Fruit fly (Drosophila melanogaster) whole organism, prepupa: ENCODE results near the gene Nmd3.

Experiments
- CG10631 ChIP-seq: fragments of 200-800 bp; sonication (Bioruptor generic); optimal IDR thresholded peaks from 2 replicates; lab custom pipeline; 2016; ENCODE audit warnings: missing biosample characterization, missing genetic modification characterization
- CG10669 ChIP-seq: fragments of 200-800 bp; sonication (Bioruptor generic); optimal IDR thresholded peaks from 3 replicates; lab custom pipeline; 2018; ENCODE audit warnings: missing biosample characterization, mild to moderate bottlenecking, missing genetic modification characterization, moderate library complexity
- CG11762 ChIP-seq: fragments of 200-800 bp; sonication (Bioruptor generic); optimal IDR thresholded peaks from 3 replicates; lab custom pipeline; 2016; ENCODE audit warnings: missing biosample characterization, missing genetic modification characterization; ENCODE audit not compliant: insufficient read depth
- CG11902 ChIP-seq: fragments of 200-800 bp; sonication (Bioruptor generic); optimal IDR thresholded peaks from 3 replicates; lab custom pipeline; 2016; ENCODE audit warnings: missing biosample characterization, missing genetic modification characterization
- CG1621 ChIP-seq: fragments of 200-800 bp; sonication (Bioruptor generic); optimal IDR thresholded peaks from 3 replicates; lab custom pipeline; 2018; ENCODE audit warnings: missing biosample characterization, mild to moderate bottlenecking, missing genetic modification characterization
- CG16779 ChIP-seq: fragments of 200-800 bp; sonication (Bioruptor generic); optimal IDR thresholded peaks from 3 replicates; lab custom pipeline; 2017; ENCODE audit warnings: missing biosample characterization, mild to moderate bottlenecking, missing genetic modification characterization
- CG3032 ChIP-seq: fragments of 200-800 bp; optimal IDR thresholded peaks from 2 replicates; lab custom pipeline; 2019; ENCODE audit warnings: missing biosample characterization, mild to moderate bottlenecking, missing genetic modification characterization, moderate library complexity
- CG31627 ChIP-seq: fragments of 200-800 bp; sonication (Bioruptor generic); optimal IDR thresholded peaks from 3 replicates; lab custom pipeline; 2016; ENCODE audit warnings: missing biosample characterization, missing genetic modification characterization
- CG32006 ChIP-seq: fragments of 200-800 bp; sonication (Bioruptor generic); optimal IDR thresholded peaks from 3 replicates; lab custom pipeline; 2017; ENCODE audit warnings: missing biosample characterization, mild to moderate bottlenecking, missing genetic modification characterization
- CG34406 ChIP-seq: fragments of 200-800 bp; sonication (Bioruptor generic); optimal IDR thresholded peaks from 3 replicates; lab custom pipeline; 2016; ENCODE audit warnings: missing biosample characterization, missing genetic modification characterization
- CG3919 ChIP-seq: fragments of 200-800 bp; sonication (Bioruptor generic); optimal IDR thresholded peaks from 3 replicates; lab custom pipeline; 2016; ENCODE audit warnings: missing biosample characterization, missing genetic modification characterization
- CG4318 ChIP-seq: fragments of 200-800 bp; sonication (Bioruptor generic); optimal IDR thresholded peaks from 3 replicates; lab custom pipeline; 2017; ENCODE audit warnings: missing biosample characterization, mild to moderate bottlenecking, missing genetic modification characterization
- CG6163 ChIP-seq: fragments of 200-800 bp; sonication (Bioruptor generic); IDR thresholded peaks from 3 replicates; pipeline ENCODE4 v1.3.6; 2022; ENCODE audit warnings: missing biosample characterization, missing genetic modification characterization
- CG6276 ChIP-seq: fragments of 200-800 bp; sonication (Bioruptor generic); optimal IDR thresholded peaks from 2 replicates; lab custom pipeline; 2017; ENCODE audit warnings: missing biosample characterization, mild to moderate bottlenecking, missing genetic modification characterization
- CG6792 ChIP-seq: fragments of 200-800 bp; sonication (Bioruptor generic); optimal IDR thresholded peaks from 3 replicates; lab custom pipeline; 2016; ENCODE audit warnings: missing biosample characterization, missing genetic modification characterization
- CG6808 ChIP-seq: fragments of 200-800 bp; sonication (Bioruptor generic); optimal IDR thresholded peaks from 3 replicates; lab custom pipeline; 2017; ENCODE audit warnings: missing biosample characterization, missing genetic modification characterization, mild to moderate bottlenecking, moderate library complexity, missing genetic modification reagents
- CG6854 ChIP-seq: fragments of 200-800 bp; sonication (Bioruptor generic); optimal IDR thresholded peaks from 2 replicates; lab custom pipeline; 2017; ENCODE audit warnings: missing biosample characterization, mild to moderate bottlenecking, missing genetic modification characterization
- CG8119 ChIP-seq: fragments of 200-800 bp; sonication (Bioruptor generic); IDR thresholded peaks from 3 replicates; pipeline ENCODE4 v1.3.6; 2022; ENCODE audit warnings: missing biosample characterization, missing genetic modification characterization
- CG8319 ChIP-seq: fragments of 200-800 bp; sonication (Bioruptor generic); optimal IDR thresholded peaks from 3 replicates; lab custom pipeline; 2016; ENCODE audit warnings: missing biosample characterization, missing genetic modification characterization
- CG8632 ChIP-seq: fragments of 200-800 bp; sonication (Bioruptor generic); optimal IDR thresholded peaks from 3 replicates; lab custom pipeline; 2016; ENCODE audit warnings: missing biosample characterization, missing genetic modification characterization
- CG9139 ChIP-seq: fragments of 200-800 bp; sonication (Bioruptor generic); optimal IDR thresholded peaks from 3 replicates; lab custom pipeline; 2017; ENCODE audit warnings: missing biosample characterization, mild to moderate bottlenecking, missing genetic modification characterization
- Eip78C ChIP-seq: fragments of 200-800 bp; sonication (Bioruptor generic); peaks from one replicate; lab custom pipeline; 2016; ENCODE audit warnings: missing biosample characterization, missing genetic modification characterization
- Eip93F ChIP-seq: fragments of 200-800 bp; sonication (Bioruptor generic); optimal IDR thresholded peaks from 2 replicates; lab custom pipeline; 2016; ENCODE audit warnings: missing biosample characterization, mild to moderate bottlenecking, missing genetic modification characterization
- Ets21C ChIP-seq: fragments of 200-800 bp; sonication (Bioruptor generic); optimal IDR thresholded peaks from 3 replicates; lab custom pipeline; 2016; ENCODE audit warnings: missing biosample characterization, missing genetic modification characterization
- Ets96B ChIP-seq: fragments of 200-800 bp; optimal IDR thresholded peaks from 2 replicates; lab custom pipeline; 2019; ENCODE audit warnings: missing biosample characterization, mild to moderate bottlenecking, missing genetic modification characterization, moderate library complexity
- Gug ChIP-seq: fragments of 200-800 bp; sonication (Bioruptor generic); IDR thresholded peaks from 2 replicates; pipeline ENCODE4 v1.3.6; 2022; ENCODE audit warnings: missing biosample characterization, missing genetic modification characterization
- Hr39 ChIP-seq: fragments of 200-800 bp; sonication (Bioruptor generic); optimal IDR thresholded peaks from 2 replicates; lab custom pipeline; 2016; ENCODE audit warnings: missing biosample characterization, missing genetic modification characterization
- Hr4 ChIP-seq: fragments of 200-800 bp; sonication (Bioruptor generic); optimal IDR thresholded peaks from 3 replicates; lab custom pipeline; 2016; ENCODE audit warnings: missing biosample characterization, missing genetic modification characterization
- Lpt ChIP-seq: fragments of 200-800 bp; sonication (Bioruptor generic); optimal IDR thresholded peaks from 3 replicates; lab custom pipeline; 2016; ENCODE audit warnings: missing biosample characterization, missing genetic modification characterization
- Met ChIP-seq: fragments of 200-800 bp; sonication (Bioruptor generic); optimal IDR thresholded peaks from 3 replicates; lab custom pipeline; 2016; ENCODE audit warnings: missing biosample characterization, missing genetic modification characterization
- Smox ChIP-seq: fragments of 200-800 bp; sonication (Bioruptor generic); optimal IDR thresholded peaks from 3 replicates; lab custom pipeline; 2016; ENCODE audit warnings: missing biosample characterization, missing genetic modification characterization
- Sox102F ChIP-seq: fragments of 200-800 bp; sonication (Bioruptor generic); optimal IDR thresholded peaks from 2 replicates; lab custom pipeline; 2016; ENCODE audit warnings: missing biosample characterization, mild to moderate bottlenecking, missing genetic modification characterization
- Sox15 ChIP-seq: fragments of 200-800 bp; sonication (Bioruptor generic); optimal IDR thresholded peaks from 3 replicates; lab custom pipeline; 2016; ENCODE audit warnings: missing biosample characterization, missing genetic modification characterization
- achi ChIP-seq: fragments of 200-800 bp; sonication (Bioruptor generic); optimal IDR thresholded peaks from 3 replicates; lab custom pipeline; 2016; ENCODE audit warnings: missing biosample characterization, missing genetic modification characterization
- acj6 ChIP-seq: fragments of 200-800 bp; sonication (Bioruptor generic); optimal IDR thresholded peaks from 3 replicates; lab custom pipeline; 2016; ENCODE audit warnings: missing biosample characterization, missing genetic modification characterization
- dac ChIP-seq: fragments of 200-800 bp; sonication (Bioruptor generic); optimal IDR thresholded peaks from 2 replicates; lab custom pipeline; 2017; ENCODE audit warnings: missing biosample characterization, mild to moderate bottlenecking, missing genetic modification characterization
- dsx ChIP-seq: fragments of 200-800 bp; optimal IDR thresholded peaks from 3 replicates; lab custom pipeline; 2019; ENCODE audit warnings: missing biosample characterization, mild to moderate bottlenecking, missing genetic modification characterization, moderate library complexity; ENCODE audit not compliant: poor library complexity, severe bottlenecking
- eg ChIP-seq: fragments of 200-800 bp; sonication (Bioruptor generic); IDR thresholded peaks from 3 replicates; pipeline ENCODE4 v1.3.6; 2022; ENCODE audit warnings: missing biosample characterization, missing genetic modification characterization
- fd59A ChIP-seq: fragments of 200-800 bp; sonication (Bioruptor generic); optimal IDR thresholded peaks from 2 replicates; lab custom pipeline; 2017; ENCODE audit warnings: missing biosample characterization, mild to moderate bottlenecking, missing genetic modification characterization, missing genetic modification reagents
- fd85E ChIP-seq: fragments of 200-800 bp; sonication (Bioruptor generic); optimal IDR thresholded peaks from 3 replicates; lab custom pipeline; 2016; ENCODE audit warnings: missing biosample characterization, missing genetic modification characterization
- net ChIP-seq: fragments of 200-800 bp; sonication (Bioruptor generic); optimal IDR thresholded peaks from 3 replicates; lab custom pipeline; 2016; ENCODE audit warnings: missing biosample characterization, missing genetic modification characterization
- pdm3 ChIP-seq: fragments of 200-800 bp; sonication (Bioruptor generic); optimal IDR thresholded peaks from 3 replicates; lab custom pipeline; 2016; ENCODE audit warnings: missing biosample characterization, missing genetic modification characterization
- salr ChIP-seq, 2 experiments: fragments of 200-800 bp; sonication (Bioruptor generic); optimal IDR thresholded peaks; 3 replicates each; lab custom pipeline; 2016 to 2018; ENCODE audit warnings: missing biosample characterization in 2 of 2, missing genetic modification characterization in 2 of 2, mild to moderate bottlenecking in 1 of 2
- spab ChIP-seq: fragments of 200-800 bp; sonication (Bioruptor generic); optimal IDR thresholded peaks from 2 replicates; lab custom pipeline; 2017; ENCODE audit warnings: missing biosample characterization, mild to moderate bottlenecking, missing genetic modification characterization, missing genetic modification reagents
- ss ChIP-seq, 2 experiments: fragments of 200-800 bp; sonication (Bioruptor generic); optimal IDR thresholded peaks; 2 replicates in 1 of 2; 3 replicates in 1 of 2; lab custom pipeline; 2017 to 2018; ENCODE audit warnings: mild to moderate bottlenecking in 2 of 2, missing biosample characterization in 2 of 2, missing genetic modification characterization in 2 of 2, moderate library complexity in 1 of 2
- vri ChIP-seq: fragments of 200-800 bp; sonication (Bioruptor generic); optimal IDR thresholded peaks from 3 replicates; lab custom pipeline; 2016; ENCODE audit warnings: missing biosample characterization, mild to moderate bottlenecking, missing genetic modification characterization

The Nmd3 gene

DNA sequence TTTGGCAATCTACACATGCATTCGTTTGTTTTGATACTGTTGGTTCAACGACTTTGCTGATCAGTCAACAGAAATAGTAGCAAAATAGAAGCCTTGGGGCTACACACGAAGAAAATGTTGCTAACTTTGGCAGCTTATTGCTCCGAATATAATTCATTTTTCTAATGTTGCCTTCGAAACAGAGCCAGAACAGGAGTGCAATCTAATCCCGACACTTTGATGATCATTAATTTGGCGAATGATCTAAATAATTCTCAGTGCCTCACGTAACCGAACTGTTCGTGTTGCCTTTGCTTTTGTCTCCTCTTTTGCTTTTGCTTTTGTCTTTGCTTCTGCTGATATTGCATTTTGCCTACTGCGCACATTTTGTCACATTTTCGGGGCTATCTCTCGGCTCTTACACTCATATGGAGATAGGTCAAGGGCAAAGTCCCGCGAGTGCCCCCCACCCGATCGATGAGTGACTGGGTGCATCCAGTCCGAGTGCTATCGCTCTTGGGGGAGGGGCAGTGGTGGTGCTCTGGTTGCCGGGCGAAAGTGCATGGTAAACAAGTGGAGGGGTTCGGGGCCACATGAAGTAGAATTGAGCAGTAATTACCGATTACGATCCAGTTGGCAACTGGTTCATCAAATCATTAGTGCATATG is 11.7 kb upstream of the Nmd3 start (continued):
- TF ChIP-seq dsx (GFP tag; lab: Kevin White, UChicago) (no peak), CG16779 (tag; lab: Kevin White, UChicago) (no peak), Lpt (GFP tag; lab: Kevin White, UChicago) (peak; percentile 15), CG32006 (GFP tag; lab: Kevin White, UChicago) (peak; percentile 35), Hr4 (GFP tag; lab: Kevin White, UChicago) (peak; percentile 47), fd85E (GFP tag; lab: Kevin White, UChicago) (no peak), net (GFP tag; lab: Kevin White, UChicago) (peak; percentile 30), CG10669 (GFP tag; lab: Kevin White, UChicago) (peak; percentile 31), CG4318 (GFP tag; lab: Kevin White, UChicago) (no peak)
- TF ChIP-seq, all 60 proteins: peak for 41

DNA sequence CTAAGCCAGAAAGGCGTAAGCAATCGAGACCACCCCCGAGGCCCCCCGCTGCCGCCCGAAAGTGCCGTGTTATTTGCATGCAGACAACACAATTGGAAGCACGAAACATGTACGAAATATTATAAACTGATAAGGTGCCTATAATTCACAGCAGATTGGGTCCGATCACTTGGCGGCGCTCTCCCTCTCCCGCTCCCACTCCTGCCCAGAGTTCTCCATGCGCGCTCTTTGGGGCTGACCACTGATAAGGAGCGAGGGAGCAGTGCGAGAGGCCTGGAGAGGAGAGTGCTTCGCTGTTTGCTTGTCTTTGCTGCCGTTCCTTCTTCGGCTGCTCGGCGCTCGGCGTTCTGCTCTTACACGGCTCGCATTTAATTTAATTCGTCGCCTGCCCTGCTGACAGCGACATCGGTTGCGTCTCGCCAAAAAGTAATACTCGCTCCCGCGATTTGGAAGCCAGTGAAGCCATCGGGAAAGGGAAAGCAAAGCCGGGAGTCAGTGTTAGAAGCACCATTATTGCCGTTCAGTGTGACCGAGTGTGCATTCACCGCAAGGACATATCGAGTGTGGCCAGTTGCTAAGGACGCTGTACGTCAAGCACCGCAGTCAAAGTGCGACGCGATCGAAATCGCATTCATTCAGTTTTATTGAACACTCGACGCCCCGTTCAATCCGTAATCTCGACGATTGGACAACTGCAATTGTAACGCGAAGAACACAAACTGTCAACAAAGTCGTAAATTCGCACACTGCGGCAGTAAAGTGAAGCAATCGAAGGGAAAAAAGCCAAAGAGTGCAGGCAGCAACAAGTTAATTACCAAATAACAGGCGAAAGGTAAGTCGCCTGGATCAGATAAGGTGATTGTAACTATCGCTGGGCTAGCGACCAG is 10.0 kb upstream of the Nmd3 start:
- TF ChIP-seq CG11762 (no peak), pdm3 (no peak), Met (GFP tag; lab: Kevin White, UChicago) (no peak), CG16779 (tag; lab: Kevin White, UChicago) (peak; percentile 14), CG8319 (GFP tag; lab: Kevin White, UChicago) (no peak), Smox (no peak), CG8119 (GFP tag; lab: Robert Waterston, UW) (no peak), CG6276 (no peak), dac (no peak), CG10631 (GFP tag; lab: Kevin White, UChicago) (no peak), Gug (GFP tag; lab: Robert Waterston, UW) (no peak), CG3919 (GFP tag; lab: Kevin White, UChicago) (peak; percentile 8), CG8632 (GFP tag; lab: Kevin White, UChicago) (no peak), CG6808 (GFP tag; lab: Kevin White, UChicago) (no peak), fd59A (GFP tag; lab: Kevin White, UChicago) (no peak), eg (GFP tag; lab: Robert Waterston, UW) (no peak), spab (GFP tag; lab: Kevin White, UChicago) (no peak), CG6163 (GFP tag; lab: Robert Waterston, UW) (no peak), Sox102F (no peak), net (GFP tag; lab: Kevin White, UChicago) (peak; percentile 16), CG31627 (GFP tag; lab: Kevin White, UChicago) (no peak), CG9139 (GFP tag; lab: Kevin White, UChicago) (no peak), Sox15 (GFP tag; lab: Kevin White, UChicago) (no peak), achi (GFP tag; lab: Kevin White, UChicago) (no peak), ss (GFP tag; optimal IDR thresholded peaks at IDR 0.05; lab: Kevin White, UChicago) (no peak), Hr39 (GFP tag; lab: Kevin White, UChicago) (no peak), Hr4 (GFP tag; lab: Kevin White, UChicago) (no peak), acj6 (GFP tag; lab: Kevin White, UChicago) (no peak), salr (GFP tag; optimal IDR thresholded peaks at IDR 0.05; lab: Kevin White, UChicago) (no peak), Eip78C (GFP tag; lab: Kevin White, UChicago) (peak; percentile 19), CG34406 (GFP tag; lab: Kevin White, UChicago) (no peak), CG6792 (GFP tag; lab: Kevin White, UChicago) (no peak), CG1621 (tag; lab: Kevin White, UChicago) (no peak), CG3032 (tag; lab: Kevin White, UChicago) (no peak), Lpt (GFP tag; lab: Kevin White, UChicago) (no peak), CG11902 (GFP tag; lab: Kevin White, UChicago) (no peak), Eip93F (peak; percentile 38), Ets96B (tag; lab: Kevin White, UChicago) (no peak), dsx (GFP tag; lab: Kevin White, UChicago) (no peak), vri (peak; percentile 75), CG10669 (GFP tag; lab: Kevin White, UChicago) (no peak), CG6854 (GFP tag; lab: Kevin White, UChicago) (peak; percentile 7), Ets21C (no peak)
